Worm (Caenorhabditis elegans) whole organism, L1 larva: ENCODE measurements around the gene ipmk-1.

Experiments used
- C34B4.2 ChIP-seq: sonication (generic microtip); optimal IDR thresholded peaks from 2 replicates; lab custom pipeline; 2017; ENCODE audit warnings: mild to moderate bottlenecking, missing genetic modification characterization, missing compliant biosample characterization
- aha-1 ChIP-seq: fragments of 150-350 bp; optimal IDR thresholded peaks from 2 replicates; lab custom pipeline; 2014; ENCODE audit warnings: missing biosample characterization, missing genetic modification characterization
- efl-1 ChIP-seq, 4 experiments: fragments of 150-350 bp; optimal IDR thresholded peaks in 3 of 4; peaks in 1 of 4; 1 replicate in 1 of 4; 2 replicates in 3 of 4; lab custom pipeline; 2014; ENCODE audit warnings: missing biosample characterization in 2 of 4, missing genetic modification characterization in 2 of 4, missing genetic modification reagents in 2 of 4
- fkh-10 ChIP-seq: sonication (generic microtip); optimal IDR thresholded peaks from 2 replicates; lab custom pipeline; 2017; ENCODE audit warnings: missing biosample characterization, missing genetic modification reagents, missing genetic modification characterization
- isw-1 ChIP-seq: fragments of 200-800 bp; sonication (Bioruptor generic); IDR thresholded peaks from 2 replicates; pipeline ENCODE4 v1.3.6; 2022; ENCODE audit warnings: missing genetic modification characterization, missing compliant biosample characterization
- lin-35 ChIP-seq, 2 experiments: fragments of 150-350 bp; optimal IDR thresholded peaks; 2 replicates each; lab custom pipeline; 2014; ENCODE audit warnings: missing biosample characterization in 2 of 2, missing genetic modification characterization in 2 of 2, missing genetic modification reagents in 2 of 2
- nhr-12 ChIP-seq: sonication (generic microtip); optimal IDR thresholded peaks from 2 replicates; lab custom pipeline; 2017; ENCODE audit warnings: missing biosample characterization, missing genetic modification characterization
- nhr-237 ChIP-seq: fragments of 150-350 bp; optimal IDR thresholded peaks from 2 replicates; lab custom pipeline; 2014; ENCODE audit warnings: missing biosample characterization, missing genetic modification characterization
- snpc-4 ChIP-seq: fragments of 150-350 bp; optimal IDR thresholded peaks from 2 replicates; lab custom pipeline; 2014; ENCODE audit warnings: missing biosample characterization, missing genetic modification characterization
- snu-23 ChIP-seq: sonication (generic microtip); optimal IDR thresholded peaks from 2 replicates; lab custom pipeline; 2016; ENCODE audit warnings: missing genetic modification characterization, missing compliant biosample characterization
- swsn-7 ChIP-seq: sonication (generic microtip); optimal IDR thresholded peaks from 2 replicates; lab custom pipeline; 2016; ENCODE audit warnings: missing genetic modification characterization, missing compliant biosample characterization
- unc-30 ChIP-seq: sonication (generic microtip); optimal IDR thresholded peaks from 2 replicates; lab custom pipeline; 2017; ENCODE audit warnings: missing biosample characterization, missing genetic modification characterization
- zag-1 ChIP-seq: fragments of 150-350 bp; optimal IDR thresholded peaks from 2 replicates; lab custom pipeline; 2014; ENCODE audit warnings: missing biosample characterization, missing genetic modification characterization

DNA sequence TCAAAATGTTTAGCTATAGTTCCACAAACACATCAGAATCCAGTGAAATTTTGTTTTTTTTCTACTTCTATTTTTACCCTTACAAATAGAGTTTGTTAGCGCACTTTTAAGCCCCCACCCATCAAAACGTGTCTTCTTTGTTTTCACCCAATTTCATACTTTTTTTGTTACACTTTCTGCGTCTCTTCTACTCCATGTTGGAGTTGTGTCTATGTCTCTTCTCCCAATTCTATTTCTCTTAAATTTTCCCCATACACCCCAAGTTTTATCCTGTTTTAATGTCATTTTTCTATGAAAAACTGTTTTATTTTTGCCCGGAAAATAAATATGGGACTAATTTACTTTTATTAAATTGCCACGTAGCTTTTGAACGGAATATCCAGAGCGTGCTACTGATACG, 2.5 kb upstream of the ipmk-1 start:
- TF ChIP-seq aha-1 (no peak), swsn-7 (tag; lab: Kevin White, UChicago) (no peak), snpc-4 (no peak), zag-1 (tag; lab: Kevin White, UChicago) (no peak), nhr-237 (tag; lab: Kevin White, UChicago) (no peak), isw-1 (GFP tag; lab: Robert Waterston, UW) (no peak), C34B4.2 (tag; lab: Kevin White, UChicago) (no peak), efl-1 (optimal IDR thresholded peaks at IDR 0.05; lab: Kevin White, UChicago) (peak; percentile 27 to 43), efl-1 (GFP tag; optimal IDR thresholded peaks at IDR 0.05 in 1 of 2; lab: Kevin White, UChicago) (peak in 1 of 2 experiments; percentile 81), nhr-12 (no peak), lin-35 (GFP tag; optimal IDR thresholded peaks at IDR 0.05; lab: Kevin White, UChicago) (no peak), fkh-10 (GFP tag; lab: Kevin White, UChicago) (no peak), unc-30 (tag; lab: Kevin White, UChicago) (no peak), snu-23 (peak; percentile 2)
